Worm (Caenorhabditis elegans) whole organism, young adult: ENCODE data around the gene R186.8.

Experiments
- aptf-2 ChIP-seq: fragments of 200-800 bp; sonication (Bioruptor generic); conservative IDR thresholded peaks from 2 replicates; pipeline ENCODE4 v1.3.6; 2022; ENCODE audit warnings: missing genetic modification reagents, missing genetic modification characterization, missing compliant biosample characterization
- atf-7 ChIP-seq: sonication (generic microtip); optimal IDR thresholded peaks from 2 replicates; lab custom pipeline; 2017; ENCODE audit warnings: mild to moderate bottlenecking, missing genetic modification characterization, missing compliant biosample characterization
- ceh-27 ChIP-seq: fragments of 200-800 bp; sonication (Bioruptor generic); optimal IDR thresholded peaks from 2 replicates; lab custom pipeline; 2018; ENCODE audit warnings: mild to moderate bottlenecking, missing genetic modification characterization, moderate library complexity, missing compliant biosample characterization
- gei-17 ChIP-seq: fragments of 200-800 bp; sonication (Bioruptor generic); optimal IDR thresholded peaks from 2 replicates; lab custom pipeline; 2018; ENCODE audit warnings: mild to moderate bottlenecking, missing genetic modification characterization, missing compliant biosample characterization
- lin-35 ChIP-seq, 3 experiments: fragments of 150-350 bp in 2 of 3; sonication (generic microtip) in 1 of 3; optimal IDR thresholded peaks; 2 replicates each; lab custom pipeline; 2014 to 2018; ENCODE audit warnings: missing biosample characterization in 3 of 3, missing genetic modification characterization in 3 of 3, missing genetic modification reagents in 3 of 3
- nfya-1 ChIP-seq: sonication (generic microtip); optimal IDR thresholded peaks from 2 replicates; lab custom pipeline; 2017; ENCODE audit warnings: antibody characterized with exemption, missing compliant biosample characterization, missing genetic modification characterization, borderline replicate concordance; ENCODE audit not compliant: insufficient read depth
- nhr-179 ChIP-seq: sonication (generic microtip); optimal IDR thresholded peaks from 2 replicates; lab custom pipeline; 2016; ENCODE audit warnings: mild to moderate bottlenecking, missing genetic modification characterization, missing compliant biosample characterization
- snpc-4 ChIP-seq, 5 experiments: fragments of 150-350 bp in 1 of 5; sonication (generic microtip) in 4 of 5; optimal IDR thresholded peaks; 2 replicates each; lab custom pipeline; 2014 to 2018; ENCODE audit warnings: missing genetic modification characterization in 5 of 5, missing biosample characterization in 3 of 5, antibody characterized with exemption in 2 of 5, mild to moderate bottlenecking in 2 of 5, missing compliant biosample characterization in 2 of 5, missing genotype in 2 of 5, moderate library complexity in 2 of 5, missing genetic modification reagents in 1 of 5
- ztf-3 ChIP-seq: fragments of 200-800 bp; sonication (Bioruptor generic); optimal IDR thresholded peaks from 2 replicates; lab custom pipeline; 2018; ENCODE audit warnings: mild to moderate bottlenecking, missing genetic modification characterization, missing compliant biosample characterization

DNA sequence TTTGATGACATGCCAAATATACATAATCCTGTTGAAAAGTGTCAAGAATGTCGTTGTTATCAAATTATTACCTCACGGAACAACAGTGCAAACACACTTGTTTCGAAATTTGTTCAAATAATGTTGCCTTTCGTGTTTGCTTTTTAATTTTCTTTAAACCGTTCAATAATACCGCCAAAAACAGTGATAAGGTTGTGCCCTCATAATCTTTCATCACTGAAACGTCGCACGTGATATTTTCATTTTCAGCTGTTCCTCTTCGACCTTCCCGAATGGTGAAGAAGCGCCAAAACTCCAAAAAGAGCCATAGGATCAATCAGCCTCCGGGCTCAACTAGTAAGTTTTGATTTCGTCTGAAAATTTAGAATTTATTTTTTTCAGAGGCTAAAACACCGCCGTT, 34.3 kb upstream of the R186.8 start, which contains the start of gene inft-2:
- TF ChIP-seq gei-17 (GFP tag; lab: Kevin White, UChicago), result no peak
- TF ChIP-seq atf-7, result no peak
- no peak for TF ChIP-seq nhr-179 (tag; lab: Kevin White, UChicago)
- no peak for TF ChIP-seq nfya-1 (tag; lab: Kevin White, UChicago)
- no peak for TF ChIP-seq ceh-27
- TF ChIP-seq lin-35 (GFP tag; optimal IDR thresholded peaks at IDR 0.05; lab: Kevin White, UChicago), result no peak
- TF ChIP-seq aptf-2 (GFP tag; lab: Robert Waterston, UW), result no peak
- no peak for TF ChIP-seq snpc-4 (GFP tag; optimal IDR thresholded peaks at IDR 0.05; lab: Kevin White, UChicago)
- TF ChIP-seq snpc-4 (tag; optimal IDR thresholded peaks at IDR 0.05; lab: Kevin White, UChicago), result no peak
- TF ChIP-seq ztf-3 (GFP tag; lab: Kevin White, UChicago), result no peak
